Worm (Caenorhabditis elegans): Measurements from ENCODE around the gene T09D3.9.

The T09D3.9 gene

ce11 chrV:5405053-5405452, 36.4 kb upstream of the T09D3.9 start, which contains the start of gene dmsr-7:
TSS of gene dmsr-7 (plus strand) at chrV:5405353.
- no peak for TF ChIP-seq elt-2 (tag; optimal IDR thresholded peaks at IDR 0.05)
- no peak for TF ChIP-seq sea-2 (GFP tag; optimal IDR thresholded peaks at IDR 0.05)
- TF ChIP-seq ama-1 (optimal IDR thresholded peaks at IDR 0.05), result no peak
- TF ChIP-seq zag-1 (tag; optimal IDR thresholded peaks at IDR 0.05), result no peak
- no peak for TF ChIP-seq pha-4 (tag; optimal IDR thresholded peaks at IDR 0.05)
- no peak for TF ChIP-seq ceh-28 (tag; optimal IDR thresholded peaks at IDR 0.05)
- TF ChIP-seq ztf-4 (tag; optimal IDR thresholded peaks at IDR 0.05), result no peak
- no peak for TF ChIP-seq lin-39 (tag; optimal IDR thresholded peaks at IDR 0.05)
- TF ChIP-seq fkh-2 (tag; optimal IDR thresholded peaks at IDR 0.05), result no peak
- TF ChIP-seq egl-5 (tag; optimal IDR thresholded peaks at IDR 0.05), result no peak
- no peak for TF ChIP-seq ztf-11 (tag; optimal IDR thresholded peaks at IDR 0.05)
- no peak for TF ChIP-seq elt-3 (tag; optimal IDR thresholded peaks at IDR 0.05)
- no peak for TF ChIP-seq tbx-2 (tag; optimal IDR thresholded peaks at IDR 0.05)
- no peak for TF ChIP-seq nhr-28 (tag; optimal IDR thresholded peaks at IDR 0.05)
- TF ChIP-seq fos-1 (tag; optimal IDR thresholded peaks at IDR 0.05), result no peak

- TF ChIP-seq ceh-9 (tag; optimal IDR thresholded peaks at IDR 0.05), result no peak
- no peak for TF ChIP-seq ztf-4 (tag; optimal IDR thresholded peaks at IDR 0.05)
- no peak for TF ChIP-seq nhr-11 (tag; optimal IDR thresholded peaks at IDR 0.05)
- TF ChIP-seq egl-27 (tag; optimal IDR thresholded peaks at IDR 0.05), result no peak
- TF ChIP-seq nhr-237 (tag; optimal IDR thresholded peaks at IDR 0.05), result no peak
- TF ChIP-seq nhr-76 (tag; optimal IDR thresholded peaks at IDR 0.05), result no peak
- no peak for TF ChIP-seq elt-1 (tag; optimal IDR thresholded peaks at IDR 0.05)
- TF ChIP-seq elt-3 (tag; optimal IDR thresholded peaks at IDR 0.05), result no peak
- TF ChIP-seq pha-4 (tag; optimal IDR thresholded peaks at IDR 0.05), result no peak
- TF ChIP-seq mml-1 (tag; optimal IDR thresholded peaks at IDR 0.05), result no peak
- no peak for TF ChIP-seq ama-1 (optimal IDR thresholded peaks at IDR 0.05)
Measured at ce11 chrV:5403938-5404337, 35.2 kb upstream of the T09D3.9 start.

- TF ChIP-seq skn-1 (tag; optimal IDR thresholded peaks at IDR 0.05), result no peak
- no peak for TF ChIP-seq unc-39 (tag; optimal IDR thresholded peaks at IDR 0.05)
- TF ChIP-seq nhr-77 (tag; optimal IDR thresholded peaks at IDR 0.05), result no peak
- no peak for TF ChIP-seq eor-1 (tag; optimal IDR thresholded peaks at IDR 0.05)
- peak; percentile 99 for TF ChIP-seq elt-2 (tag; optimal IDR thresholded peaks at IDR 0.05)
- no peak for TF ChIP-seq fkh-10 (GFP tag; optimal IDR thresholded peaks at IDR 0.05)
- TF ChIP-seq tbx-2 (tag; optimal IDR thresholded peaks at IDR 0.05), result no peak
- peak; percentile 79 for TF ChIP-seq pqm-1 (tag; optimal IDR thresholded peaks at IDR 0.05)
- peak; percentile 16 for TF ChIP-seq egl-27 (tag; optimal IDR thresholded peaks at IDR 0.05)
- TF ChIP-seq elt-3 (tag; optimal IDR thresholded peaks at IDR 0.05), result no peak
- no peak for TF ChIP-seq ztf-4 (tag; optimal IDR thresholded peaks at IDR 0.05)
Measured at ce11 chrV:5392993-5393628, 24.4 kb upstream of the T09D3.9 start, which contains the start of gene C35A11.4. TSS of gene C35A11.4 (minus strand) at chrV:5393148.

ce11 chrV:5385914-5386493, 17.3 kb upstream of the T09D3.9 start, which contains the start of gene C35A11.2:
TSS of gene C35A11.2 (plus strand) at chrV:5386299.
- no peak for TF ChIP-seq R02D3.7 (tag; optimal IDR thresholded peaks at IDR 0.05)
- TF ChIP-seq lin-15B (tag; optimal IDR thresholded peaks at IDR 0.05), result peak; percentile 6
- no peak for TF ChIP-seq tbx-2 (tag; optimal IDR thresholded peaks at IDR 0.05)
- TF ChIP-seq nhr-77 (tag; optimal IDR thresholded peaks at IDR 0.05), result no peak
- TF ChIP-seq daf-12 (tag; optimal IDR thresholded peaks at IDR 0.05), result no peak
- TF ChIP-seq nhr-12 (tag; optimal IDR thresholded peaks at IDR 0.05), result no peak
- no peak for TF ChIP-seq ztf-11 (tag; optimal IDR thresholded peaks at IDR 0.05)
- peak; percentile 73 for TF ChIP-seq nhr-23 (tag; optimal IDR thresholded peaks at IDR 0.05)

- no peak for TF ChIP-seq nhr-11 (tag; optimal IDR thresholded peaks at IDR 0.05)
- no peak for TF ChIP-seq nhr-28 (tag; optimal IDR thresholded peaks at IDR 0.05)
- no peak for TF ChIP-seq ceh-16 (tag; optimal IDR thresholded peaks at IDR 0.05)
Measured at ce11 chrV:5372118-5372517, 3.4 kb upstream of the T09D3.9 start, which contains the start of gene C35A11.3. TSS of gene C35A11.3 (plus strand) at chrV:5372418.
